Worm (Caenorhabditis elegans): ENCODE results near the gene R07H5.11.

DNA sequence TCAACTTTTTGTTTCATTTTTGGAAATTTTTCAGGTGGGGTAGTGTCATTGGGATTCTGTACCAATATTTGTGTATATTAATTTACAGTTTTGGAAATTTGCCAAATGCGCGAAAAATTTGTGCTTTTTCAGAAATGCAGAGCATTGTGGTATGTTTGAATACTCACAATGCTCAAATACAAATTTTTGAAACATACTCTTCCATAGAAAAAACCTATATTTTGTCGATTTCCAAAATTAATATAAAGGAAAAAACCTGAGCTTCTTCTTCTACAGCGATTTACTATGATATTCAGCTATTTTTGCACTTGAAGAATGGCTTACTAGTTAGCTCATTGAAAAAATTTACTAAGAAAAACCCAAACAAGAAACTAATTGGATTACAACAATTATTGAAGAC, 10.4 kb downstream of the R07H5.11 start:
- TF ChIP-seq unc-62 (GFP tag; optimal IDR thresholded peaks at IDR 0.05) (no peak), bed-3 (GFP tag; optimal IDR thresholded peaks at IDR 0.05) (no peak), nhr-237 (tag; optimal IDR thresholded peaks at IDR 0.05) (no peak), lin-13 (tag; optimal IDR thresholded peaks at IDR 0.05) (no peak), nhr-2 (tag; optimal IDR thresholded peaks at IDR 0.05) (no peak), ztf-11 (tag; optimal IDR thresholded peaks at IDR 0.05) (no peak), nhr-12 (tag; optimal IDR thresholded peaks at IDR 0.05) (no peak), ces-1 (GFP tag; optimal IDR thresholded peaks at IDR 0.05) (no peak), pha-4 (tag; optimal IDR thresholded peaks at IDR 0.05) (no peak)
